Worm (Caenorhabditis elegans) whole organism, early embryonic: ENCODE measurements around the gene cya-2.

Source experiments
- ama-1 ChIP-seq: fragments of 150-350 bp; optimal IDR thresholded peaks from 2 replicates; lab custom pipeline; 2014
- ets-7 ChIP-seq: sonication (generic microtip); optimal IDR thresholded peaks from 2 replicates; lab custom pipeline; 2016; ENCODE audit warnings: missing genotype, missing genetic modification characterization, missing compliant biosample characterization
- flt-1 ChIP-seq: fragments of 200-800 bp; sonication (Bioruptor generic); IDR thresholded peaks from 2 replicates; pipeline ENCODE4 v1.3.6; 2022; ENCODE audit warnings: missing genetic modification characterization, missing compliant biosample characterization
- hmbx-1 ChIP-seq: sonication (generic microtip); optimal IDR thresholded peaks from 2 replicates; lab custom pipeline; 2016; ENCODE audit warnings: mild to moderate bottlenecking, missing genetic modification characterization, missing compliant biosample characterization
- hmg-4 ChIP-seq: fragments of 200-800 bp; sonication (Bioruptor generic); optimal IDR thresholded peaks from 2 replicates; lab custom pipeline; 2018; ENCODE audit warnings: mild to moderate bottlenecking, missing genetic modification characterization, missing compliant biosample characterization
- scrt-1 ChIP-seq: fragments of 200-800 bp; sonication (Bioruptor generic); IDR thresholded peaks from 2 replicates; pipeline ENCODE4 v1.3.6; 2022; ENCODE audit warnings: missing genetic modification characterization, missing compliant biosample characterization

DNA sequence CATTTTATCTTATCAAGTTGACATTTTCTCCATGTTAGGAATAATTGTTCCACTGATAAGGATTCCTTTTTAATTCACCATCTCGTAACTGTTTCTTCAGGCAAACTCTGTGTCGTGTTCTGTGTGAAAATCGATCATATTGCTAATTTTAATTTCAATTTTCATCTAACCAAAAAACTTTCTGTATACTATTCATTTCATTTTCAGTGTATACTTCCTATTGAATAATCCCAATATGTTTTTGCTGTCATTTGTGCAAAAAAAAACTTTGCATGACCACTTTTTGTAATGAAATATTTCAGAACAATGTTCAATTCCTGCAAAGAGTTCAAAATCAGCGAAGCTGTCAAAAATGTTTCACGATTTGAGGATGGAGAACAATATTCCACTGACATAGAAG lies 36.4 kb downstream of the cya-2 start, which contains the start of gene Y16E11A.4:
- no peak for TF ChIP-seq scrt-1 (GFP tag; lab: Robert Waterston, UW)
- no peak for TF ChIP-seq ama-1 (lab: Kevin White, UChicago)
- TF ChIP-seq flt-1, result no peak
- TF ChIP-seq hmg-4 (GFP tag; lab: Kevin White, UChicago), result no peak
- TF ChIP-seq hmbx-1 (tag; lab: Kevin White, UChicago), result no peak
- no peak for TF ChIP-seq ets-7 (tag; lab: Kevin White, UChicago)
